Worm (Caenorhabditis elegans) whole organism, late embryonic: ENCODE measurements around the gene B0218.5.

Experiments
- Y22D7AL.16 ChIP-seq: sonication (generic microtip); optimal IDR thresholded peaks from 2 replicates; lab custom pipeline; 2016; ENCODE audit warnings: missing genetic modification characterization, missing compliant biosample characterization
- ama-1 ChIP-seq: fragments of 150-350 bp; optimal IDR thresholded peaks from 2 replicates; lab custom pipeline; 2014
- ceh-19 ChIP-seq: fragments of 200-800 bp; sonication (Bioruptor generic); optimal IDR thresholded peaks from 2 replicates; lab custom pipeline; 2018; ENCODE audit warnings: mild to moderate bottlenecking, missing genetic modification characterization, missing compliant biosample characterization
- ceh-24 ChIP-seq: sonication (generic microtip); optimal IDR thresholded peaks from 2 replicates; lab custom pipeline; 2016; ENCODE audit warnings: mild to moderate bottlenecking, missing genetic modification characterization, missing compliant biosample characterization
- ceh-31 ChIP-seq: sonication (generic microtip); optimal IDR thresholded peaks from 2 replicates; lab custom pipeline; 2016; ENCODE audit warnings: missing genetic modification characterization, missing compliant biosample characterization
- eyg-1 ChIP-seq: sonication (generic microtip); optimal IDR thresholded peaks from 2 replicates; lab custom pipeline; 2016; ENCODE audit warnings: missing genotype, missing genetic modification characterization, missing compliant biosample characterization
- fax-1 ChIP-seq: sonication (generic microtip); optimal IDR thresholded peaks from 2 replicates; lab custom pipeline; 2016; ENCODE audit warnings: missing genotype, missing genetic modification characterization, missing compliant biosample characterization
- nhr-11 ChIP-seq: fragments of 150-350 bp; optimal IDR thresholded peaks from 2 replicates; lab custom pipeline; 2014; ENCODE audit warnings: missing biosample characterization, missing genetic modification characterization
- syd-9 ChIP-seq: sonication (generic microtip); optimal IDR thresholded peaks from 2 replicates; lab custom pipeline; 2016; ENCODE audit warnings: mild to moderate bottlenecking, missing genetic modification characterization, moderate library complexity, missing compliant biosample characterization
- unc-55 ChIP-seq: sonication (generic microtip); optimal IDR thresholded peaks from 2 replicates; lab custom pipeline; 2017; ENCODE audit warnings: missing biosample characterization, missing genetic modification reagents, missing genetic modification characterization
- unc-86 ChIP-seq: sonication (generic microtip); optimal IDR thresholded peaks from 2 replicates; lab custom pipeline; 2016; ENCODE audit warnings: missing genetic modification characterization, missing compliant biosample characterization

ce11 chrIV:8198851-8199250 is 41.8 kb upstream of the B0218.5 start, which contains the start of gene wsp-1:
- TF ChIP-seq fax-1 (tag; lab: Kevin White, UChicago) (no peak), unc-86 (tag; lab: Kevin White, UChicago) (no peak), ama-1 (lab: Kevin White, UChicago) (no peak), ceh-31 (no peak), ceh-19 (no peak), Y22D7AL.16 (tag; lab: Kevin White, UChicago) (no peak), eyg-1 (tag; lab: Kevin White, UChicago) (no peak), syd-9 (tag; lab: Kevin White, UChicago) (no peak), nhr-11 (no peak), unc-55 (GFP tag; lab: Kevin White, UChicago) (no peak), ceh-24 (tag; lab: Kevin White, UChicago) (no peak)
